Fruit fly (Drosophila melanogaster) whole organism, pupa: ENCODE data around the gene CG32708.
A peak's percentile ranks its signal among the peaks of the same experiment; 100 is the strongest.

Source experiments
- CG10348 ChIP-seq: fragments of 200-800 bp; sonication (Bioruptor generic); IDR thresholded peaks from 2 replicates; pipeline ENCODE4 v1.3.6; 2022; ENCODE audit warnings: missing biosample characterization, missing genetic modification characterization
- CG12605 ChIP-seq: fragments of 200-800 bp; sonication (Bioruptor generic); IDR thresholded peaks from 2 replicates; pipeline ENCODE4 v1.3.6; 2022; ENCODE audit warnings: missing biosample characterization, missing genetic modification characterization
- CG13204 ChIP-seq: fragments of 200-800 bp; sonication (Bioruptor generic); optimal IDR thresholded peaks from 2 replicates; lab custom pipeline; 2018; ENCODE audit warnings: missing biosample characterization, mild to moderate bottlenecking, missing genetic modification characterization, moderate library complexity
- CG14655 ChIP-seq: fragments of 200-800 bp; sonication (Bioruptor generic); optimal IDR thresholded peaks from 3 replicates; lab custom pipeline; 2017; ENCODE audit warnings: mild to moderate bottlenecking, missing biosample characterization, missing genetic modification reagents, missing genetic modification characterization
- CG15710 ChIP-seq: fragments of 200-800 bp; sonication (Bioruptor generic); optimal IDR thresholded peaks from 2 replicates; lab custom pipeline; 2018; ENCODE audit warnings: missing biosample characterization, mild to moderate bottlenecking, missing genetic modification characterization, moderate library complexity
- CG17806 ChIP-seq: fragments of 200-800 bp; sonication (Bioruptor generic); optimal IDR thresholded peaks from 2 replicates; lab custom pipeline; 2018; ENCODE audit warnings: missing biosample characterization, mild to moderate bottlenecking, missing genetic modification characterization, moderate library complexity
- CG32121 ChIP-seq: fragments of 200-800 bp; sonication (Bioruptor generic); IDR thresholded peaks from 2 replicates; pipeline ENCODE4 v1.3.6; 2022; ENCODE audit warnings: missing biosample characterization, missing genetic modification characterization
- CG34367 ChIP-seq: fragments of 200-800 bp; sonication (Bioruptor generic); optimal IDR thresholded peaks from 2 replicates; lab custom pipeline; 2018; ENCODE audit warnings: missing biosample characterization, mild to moderate bottlenecking, missing genetic modification characterization
- CG4496 ChIP-seq: fragments of 200-800 bp; sonication (Bioruptor generic); IDR thresholded peaks from 3 replicates; pipeline ENCODE4 v1.3.6; 2022; ENCODE audit warnings: missing biosample characterization, missing genetic modification characterization
- CG8159 ChIP-seq: fragments of 200-800 bp; sonication (Bioruptor generic); optimal IDR thresholded peaks from 3 replicates; lab custom pipeline; 2018; ENCODE audit warnings: missing biosample characterization, mild to moderate bottlenecking, missing genetic modification characterization, moderate library complexity
- CG8301 ChIP-seq: fragments of 200-800 bp; sonication (Bioruptor generic); optimal IDR thresholded peaks from 2 replicates; lab custom pipeline; 2018; ENCODE audit warnings: missing biosample characterization, mild to moderate bottlenecking, missing genetic modification characterization
- CG9948 ChIP-seq: fragments of 200-800 bp; sonication (Bioruptor generic); optimal IDR thresholded peaks from 2 replicates; lab custom pipeline; 2018; ENCODE audit warnings: missing biosample characterization, mild to moderate bottlenecking, missing genetic modification characterization, moderate library complexity
- D1 ChIP-seq: fragments of 200-800 bp; sonication (Bioruptor generic); optimal IDR thresholded peaks from 2 replicates; lab custom pipeline; 2018; ENCODE audit warnings: missing biosample characterization, mild to moderate bottlenecking, missing genetic modification characterization, moderate library complexity
- EcR ChIP-seq: fragments of 200-800 bp; sonication (Bioruptor generic); optimal IDR thresholded peaks from 3 replicates; lab custom pipeline; 2019; ENCODE audit warnings: missing biosample characterization, missing genetic modification characterization, mild to moderate bottlenecking, moderate library complexity, missing genetic modification reagents
- Ets98B ChIP-seq: fragments of 200-800 bp; sonication (Bioruptor generic); IDR thresholded peaks from 2 replicates; pipeline ENCODE4 v1.3.6; 2022; ENCODE audit warnings: missing biosample characterization, missing genetic modification characterization
- Pif1A ChIP-seq: fragments of 200-800 bp; sonication (Bioruptor generic); optimal IDR thresholded peaks from 3 replicates; lab custom pipeline; 2016; ENCODE audit warnings: missing biosample characterization, missing genetic modification characterization
- Pif1B ChIP-seq: fragments of 200-800 bp; sonication (Bioruptor generic); optimal IDR thresholded peaks from 3 replicates; lab custom pipeline; 2016; ENCODE audit warnings: missing biosample characterization, missing genetic modification characterization
- Snoo ChIP-seq: fragments of 200-800 bp; sonication (Bioruptor generic); optimal IDR thresholded peaks from 3 replicates; lab custom pipeline; 2017; ENCODE audit warnings: missing biosample characterization, mild to moderate bottlenecking, missing genetic modification characterization, inconsistent platforms
- fd96Ca ChIP-seq: fragments of 200-800 bp; sonication (Bioruptor generic); IDR thresholded peaks from 3 replicates; pipeline ENCODE4 v1.3.6; 2022; ENCODE audit warnings: missing biosample characterization, missing genetic modification characterization
- gl ChIP-seq: fragments of 200-800 bp; sonication (Bioruptor generic); optimal IDR thresholded peaks from 2 replicates; lab custom pipeline; 2018; ENCODE audit warnings: missing biosample characterization, mild to moderate bottlenecking, missing genetic modification characterization
- rn ChIP-seq: fragments of 200-800 bp; sonication (Bioruptor generic); IDR thresholded peaks from 2 replicates; pipeline ENCODE4 v1.3.6; 2022; ENCODE audit warnings: missing biosample characterization, missing genetic modification characterization

The CG32708 gene

dm6 chrX:9085726-9086125 is at the start of gene CG32708:
TSS of gene CG32708 (plus strand) at chrX:9085932.
- TF ChIP-seq rn: no peak
- TF ChIP-seq CG32121 (GFP tag; lab: Robert Waterston, UW): no peak
- TF ChIP-seq Snoo: no peak
- no peak for TF ChIP-seq CG15710 (tag; lab: Kevin White, UChicago)
- no peak for TF ChIP-seq Pif1B (GFP tag; lab: Kevin White, UChicago)
- TF ChIP-seq CG13204: no peak
- no peak for TF ChIP-seq gl (tag; lab: Kevin White, UChicago)
- TF ChIP-seq CG14655 (GFP tag; lab: Kevin White, UChicago): no peak
- no peak for TF ChIP-seq Ets98B (GFP tag; lab: Robert Waterston, UW)
- no peak for TF ChIP-seq CG9948 (tag; lab: Kevin White, UChicago)
- no peak for TF ChIP-seq EcR (GFP tag; lab: Kevin White, UChicago)
- TF ChIP-seq CG12605 (GFP tag; lab: Robert Waterston, UW): no peak
- no peak for TF ChIP-seq fd96Ca (GFP tag; lab: Robert Waterston, UW)
- no peak for TF ChIP-seq Pif1A

dm6 chrX:9036113-9036512 is 49.6 kb upstream of the CG32708 start:
- TF ChIP-seq CG4496 (GFP tag; lab: Robert Waterston, UW) (no peak), CG8301 (tag; lab: Kevin White, UChicago) (no peak), CG17806 (tag; lab: Kevin White, UChicago) (no peak), Ets98B (GFP tag; lab: Robert Waterston, UW) (no peak), Pif1A (no peak), EcR (GFP tag; lab: Kevin White, UChicago) (no peak), CG9948 (tag; lab: Kevin White, UChicago) (no peak), CG12605 (GFP tag; lab: Robert Waterston, UW) (no peak), CG34367 (tag; lab: Kevin White, UChicago) (no peak), D1 (tag; lab: Kevin White, UChicago) (no peak), CG8159 (tag; lab: Kevin White, UChicago) (no peak), rn (no peak), fd96Ca (GFP tag; lab: Robert Waterston, UW) (no peak), gl (tag; lab: Kevin White, UChicago) (no peak)
- TF ChIP-seq, all 21 proteins: peak for 0

dm6 chrX:9038778-9039177 is 47.0 kb upstream of the CG32708 start:
- TF ChIP-seq CG8301 (tag; lab: Kevin White, UChicago) (peak; percentile 9), fd96Ca (GFP tag; lab: Robert Waterston, UW) (no peak), Pif1B (GFP tag; lab: Kevin White, UChicago) (no peak), gl (tag; lab: Kevin White, UChicago) (no peak), EcR (GFP tag; lab: Kevin White, UChicago) (peak; percentile 48), CG14655 (GFP tag; lab: Kevin White, UChicago) (peak; percentile 32), CG4496 (GFP tag; lab: Robert Waterston, UW) (no peak; the same call in 2 of the 3 replicates)

dm6 chrX:9040855-9041254 is 44.9 kb upstream of the CG32708 start:
- no peak for TF ChIP-seq Ets98B (GFP tag; lab: Robert Waterston, UW)
- no peak for TF ChIP-seq Snoo
- TF ChIP-seq CG9948 (tag; lab: Kevin White, UChicago): no peak
- TF ChIP-seq gl (tag; lab: Kevin White, UChicago): no peak
- TF ChIP-seq CG4496 (GFP tag; lab: Robert Waterston, UW): no peak
- TF ChIP-seq Pif1A: no peak
- no peak for TF ChIP-seq EcR (GFP tag; lab: Kevin White, UChicago)
- no peak for TF ChIP-seq Pif1B (GFP tag; lab: Kevin White, UChicago)
- TF ChIP-seq CG32121 (GFP tag; lab: Robert Waterston, UW): no peak
- TF ChIP-seq CG8159 (tag; lab: Kevin White, UChicago): no peak
- TF ChIP-seq CG13204: no peak
- no peak for TF ChIP-seq D1 (tag; lab: Kevin White, UChicago)
- no peak for TF ChIP-seq CG34367 (tag; lab: Kevin White, UChicago)
- TF ChIP-seq CG15710 (tag; lab: Kevin White, UChicago): no peak
- no peak for TF ChIP-seq fd96Ca (GFP tag; lab: Robert Waterston, UW)
- TF ChIP-seq CG14655 (GFP tag; lab: Kevin White, UChicago): no peak
- no peak for TF ChIP-seq CG8301 (tag; lab: Kevin White, UChicago)
- no peak for TF ChIP-seq CG17806 (tag; lab: Kevin White, UChicago)
- no peak for TF ChIP-seq CG12605 (GFP tag; lab: Robert Waterston, UW)
- TF ChIP-seq, all 21 proteins: peak for 0

- TF ChIP-seq CG12605 (GFP tag; lab: Robert Waterston, UW) (no peak), CG14655 (GFP tag; lab: Kevin White, UChicago) (peak; percentile 79), EcR (GFP tag; lab: Kevin White, UChicago) (no peak), Snoo (no peak), Pif1A (peak; percentile 34), CG10348 (no peak), CG34367 (tag; lab: Kevin White, UChicago) (no peak), D1 (tag; lab: Kevin White, UChicago) (no peak), CG17806 (tag; lab: Kevin White, UChicago) (no peak), CG4496 (GFP tag; lab: Robert Waterston, UW) (peak; percentile 49; the same call in 2 of the 3 replicates), CG9948 (tag; lab: Kevin White, UChicago) (peak; percentile 10), fd96Ca (GFP tag; lab: Robert Waterston, UW) (no peak), CG32121 (GFP tag; lab: Robert Waterston, UW) (peak; percentile 47), CG8301 (tag; lab: Kevin White, UChicago) (peak; percentile 60), CG15710 (tag; lab: Kevin White, UChicago) (peak; percentile 35), CG8159 (tag; lab: Kevin White, UChicago) (peak; percentile 38), gl (tag; lab: Kevin White, UChicago) (no peak), Ets98B (GFP tag; lab: Robert Waterston, UW) (no peak; the same call in 1 of the 2 replicates), Pif1B (GFP tag; lab: Kevin White, UChicago) (peak; percentile 54), CG13204 (no peak), rn (no peak)
These were observed 43.8 kb upstream of the CG32708 start for dm6 chrX:9041789-9042456.
